Fruit fly (Drosophila melanogaster) whole organism, embryonic: Measurements from ENCODE around the gene CG14356.

ENCODE experiments used
- Atf6 ChIP-seq: fragments of 200-800 bp; sonication (Bioruptor generic); IDR thresholded peaks from 2 replicates; pipeline ENCODE4 v1.3.6; 2022; ENCODE audit warnings: missing biosample characterization, missing genetic modification characterization
- Awh ChIP-seq: fragments of 200-800 bp; sonication (Bioruptor generic); IDR thresholded peaks from 2 replicates; pipeline ENCODE4, ENCODE4 v1.3.6; 2022; ENCODE audit warnings: missing biosample characterization, missing genetic modification characterization
- CG10267 ChIP-seq: fragments of 200-800 bp; sonication (Bioruptor generic); optimal IDR thresholded peaks from 2 replicates; lab custom pipeline; 2018; ENCODE audit warnings: missing biosample characterization, mild to moderate bottlenecking, missing genetic modification characterization, moderate library complexity
- CG12104 ChIP-seq: fragments of 200-800 bp; sonication (Bioruptor generic); optimal IDR thresholded peaks from 3 replicates; lab custom pipeline; 2016; ENCODE audit warnings: missing biosample characterization, missing genetic modification characterization
- CG12299 ChIP-seq: fragments of 200-800 bp; sonication (Bioruptor generic); optimal IDR thresholded peaks from 2 replicates; lab custom pipeline; 2018; ENCODE audit warnings: missing biosample characterization, mild to moderate bottlenecking, missing genetic modification characterization
- CG12391 ChIP-seq: fragments of 200-800 bp; sonication (Bioruptor generic); optimal IDR thresholded peaks from 3 replicates; lab custom pipeline; 2018; ENCODE audit warnings: missing biosample characterization, mild to moderate bottlenecking, missing genetic modification characterization, moderate library complexity
- CG12744 ChIP-seq: fragments of 200-800 bp; sonication (Bioruptor generic); optimal IDR thresholded peaks from 2 replicates; lab custom pipeline; 2016; ENCODE audit warnings: missing biosample characterization, missing genetic modification characterization
- CG15601 ChIP-seq: fragments of 200-800 bp; sonication (Bioruptor generic); optimal IDR thresholded peaks from 3 replicates; lab custom pipeline; 2019; ENCODE audit warnings: missing biosample characterization, mild to moderate bottlenecking, missing genetic modification characterization, moderate library complexity
- CG1602 ChIP-seq: fragments of 200-800 bp; sonication (Bioruptor generic); optimal IDR thresholded peaks from 3 replicates; lab custom pipeline; 2016; ENCODE audit warnings: missing biosample characterization, missing genetic modification characterization
- CG17186 ChIP-seq: fragments of 200-800 bp; sonication (Bioruptor generic); optimal IDR thresholded peaks from 3 replicates; lab custom pipeline; 2017; ENCODE audit warnings: missing biosample characterization, missing genetic modification reagents, missing genetic modification characterization
- CG2889 ChIP-seq: fragments of 200-800 bp; sonication (Bioruptor generic); IDR thresholded peaks from 3 replicates; pipeline ENCODE4 v1.3.6; 2022; ENCODE audit warnings: missing biosample characterization, missing genetic modification characterization
- CG3065 ChIP-seq: fragments of 200-800 bp; sonication (Bioruptor generic); optimal IDR thresholded peaks from 2 replicates; lab custom pipeline; 2016; ENCODE audit warnings: missing biosample characterization, missing genetic modification characterization
- CG3281 ChIP-seq: fragments of 200-800 bp; sonication (Bioruptor generic); optimal IDR thresholded peaks from 3 replicates; lab custom pipeline; 2017; ENCODE audit warnings: missing biosample characterization, mild to moderate bottlenecking, missing genetic modification characterization
- CG33557 ChIP-seq: fragments of 200-800 bp; sonication (Bioruptor generic); optimal IDR thresholded peaks from 2 replicates; lab custom pipeline; 2019; ENCODE audit warnings: missing biosample characterization, mild to moderate bottlenecking, missing genetic modification characterization, moderate library complexity
- CG34224 ChIP-seq: fragments of 200-800 bp; sonication (Bioruptor generic); IDR thresholded peaks from 3 replicates; pipeline ENCODE4 v1.3.6; 2022; ENCODE audit warnings: missing biosample characterization, missing genetic modification characterization; ENCODE audit not compliant: partially characterized antibody
- CG4854 ChIP-seq: fragments of 200-800 bp; sonication (Bioruptor generic); optimal IDR thresholded peaks from 2 replicates; lab custom pipeline; 2016; ENCODE audit warnings: missing biosample characterization, missing genetic modification characterization, inconsistent platforms
- CG6765 ChIP-seq: fragments of 200-800 bp; sonication (Bioruptor generic); optimal IDR thresholded peaks from 3 replicates; lab custom pipeline; 2017; ENCODE audit warnings: missing biosample characterization, mild to moderate bottlenecking, missing genetic modification characterization
- CG7745 ChIP-seq: fragments of 200-800 bp; sonication (Bioruptor generic); optimal IDR thresholded peaks from 2 replicates; lab custom pipeline; 2018; ENCODE audit warnings: missing biosample characterization, mild to moderate bottlenecking, missing genetic modification characterization, moderate library complexity
- CG8765 ChIP-seq: fragments of 200-800 bp; sonication (Bioruptor generic); IDR thresholded peaks from 2 replicates; pipeline ENCODE4 v1.3.6; 2022; ENCODE audit warnings: missing biosample characterization, missing genetic modification characterization
- CG9727 ChIP-seq: fragments of 200-800 bp; sonication (Bioruptor generic); optimal IDR thresholded peaks from 3 replicates; lab custom pipeline; 2017; ENCODE audit warnings: missing biosample characterization, mild to moderate bottlenecking, missing genetic modification characterization
- CkIIα-i1 ChIP-seq: fragments of 200-800 bp; sonication (Bioruptor generic); IDR thresholded peaks from 2 replicates; pipeline ENCODE4 v1.3.6; 2022; ENCODE audit warnings: missing biosample characterization, missing genetic modification characterization
- Gsc ChIP-seq: fragments of 200-800 bp; sonication (Bioruptor generic); IDR thresholded peaks from 2 replicates; pipeline ENCODE4 v1.3.6; 2022; ENCODE audit warnings: missing biosample characterization, missing genetic modification characterization
- HLH3B ChIP-seq: fragments of 200-800 bp; sonication (Bioruptor generic); IDR thresholded peaks from 2 replicates; pipeline ENCODE4 v1.3.6; 2022; ENCODE audit warnings: missing biosample characterization, missing genetic modification characterization
- Hr51 ChIP-seq, 2 experiments: fragments of 200-800 bp; sonication (Bioruptor generic); optimal IDR thresholded peaks; 2 replicates in 1 of 2; 3 replicates in 1 of 2; lab custom pipeline; 2016 to 2018; ENCODE audit warnings: missing biosample characterization in 2 of 2, missing genetic modification characterization in 2 of 2, mild to moderate bottlenecking in 1 of 2, moderate library complexity in 1 of 2
- Lpt ChIP-seq: fragments of >200 bp; optimal IDR thresholded peaks from 2 replicates; lab custom pipeline; 2018; ENCODE audit warnings: missing biosample characterization, missing genetic modification characterization
- MBD-R2 ChIP-seq: fragments of 200-800 bp; sonication (Bioruptor generic); IDR thresholded peaks from 2 replicates; pipeline ENCODE4 v1.3.6; 2022; ENCODE audit warnings: missing biosample characterization, missing genetic modification characterization
- Meics ChIP-seq: fragments of 200-800 bp; sonication (Bioruptor generic); optimal IDR thresholded peaks from 2 replicates; lab custom pipeline; 2017; ENCODE audit warnings: missing biosample characterization, mild to moderate bottlenecking, missing genetic modification characterization
- Poxn ChIP-seq: fragments of 200-800 bp; sonication (Bioruptor generic); IDR thresholded peaks from 2 replicates; pipeline ENCODE4 v1.3.6; 2022; ENCODE audit warnings: missing biosample characterization, missing genetic modification characterization
- Ssrp ChIP-seq: fragments of 200-800 bp; sonication (Bioruptor generic); optimal IDR thresholded peaks from 2 replicates; lab custom pipeline; 2018; ENCODE audit warnings: missing biosample characterization, mild to moderate bottlenecking, missing genetic modification characterization, moderate library complexity
- Trl ChIP-seq, 3 experiments: fragments of >200 bp in 2 of 3; fragments of 200-800 bp in 1 of 3; sonication (Bioruptor generic) in 1 of 3; optimal IDR thresholded peaks; 2 replicates in 1 of 3; 3 replicates in 2 of 3; lab custom pipeline; 2016 to 2017; ENCODE audit warnings: missing biosample characterization in 1 of 3, missing genetic modification characterization in 1 of 3
- ab ChIP-seq: fragments of 200-800 bp; sonication (Bioruptor generic); optimal IDR thresholded peaks from 2 replicates; lab custom pipeline; 2016; ENCODE audit warnings: missing biosample characterization, missing genetic modification characterization
- cato ChIP-seq: fragments of 200-800 bp; sonication (Bioruptor generic); optimal IDR thresholded peaks from 2 replicates; lab custom pipeline; 2016; ENCODE audit warnings: missing biosample characterization, missing genetic modification characterization, borderline replicate concordance
- chif ChIP-seq, 2 experiments: fragments of 200-800 bp; sonication (Bioruptor generic); optimal IDR thresholded peaks; 3 replicates each; lab custom pipeline; 2016; ENCODE audit warnings: missing biosample characterization in 2 of 2, missing genetic modification characterization in 2 of 2
- cwo ChIP-seq: fragments of 200-800 bp; sonication (Bioruptor generic); optimal IDR thresholded peaks from 3 replicates; lab custom pipeline; 2017; ENCODE audit warnings: missing biosample characterization, missing genetic modification characterization, mild to moderate bottlenecking, moderate library complexity, missing genetic modification reagents
- da ChIP-seq: fragments of 200-800 bp; sonication (Bioruptor generic); optimal IDR thresholded peaks from 2 replicates; lab custom pipeline; 2016; ENCODE audit warnings: missing biosample characterization, missing genetic modification characterization
- fd3F ChIP-seq: fragments of 200-800 bp; sonication (Bioruptor generic); optimal IDR thresholded peaks from 2 replicates; lab custom pipeline; 2018; ENCODE audit warnings: missing biosample characterization, mild to moderate bottlenecking, missing genetic modification characterization, moderate library complexity
- gcm2 ChIP-seq: fragments of 200-800 bp; sonication (Bioruptor generic); optimal IDR thresholded peaks from 2 replicates; lab custom pipeline; 2016; ENCODE audit warnings: missing biosample characterization, missing genetic modification characterization
- gsb ChIP-seq: fragments of 200-800 bp; sonication (Bioruptor generic); IDR thresholded peaks from 2 replicates; pipeline ENCODE4 v1.3.6; 2022; ENCODE audit warnings: missing biosample characterization, missing genetic modification characterization
- hkb ChIP-seq, 2 experiments: fragments of 200-800 bp in 1 of 2; fragments of >200 bp in 1 of 2; sonication (Bioruptor generic) in 1 of 2; IDR thresholded peaks in 1 of 2; optimal IDR thresholded peaks in 1 of 2; 2 replicates each; pipeline versions ENCODE4 v1.3.6 to Lab custom; 2017 to 2022; ENCODE audit warnings: missing biosample characterization in 1 of 2, missing genetic modification characterization in 1 of 2
- kni ChIP-seq: fragments of 200-800 bp; sonication (Bioruptor generic); optimal IDR thresholded peaks from 3 replicates; lab custom pipeline; 2017; ENCODE audit warnings: mild to moderate bottlenecking, missing biosample characterization, missing genetic modification reagents, missing genetic modification characterization
- mld ChIP-seq: fragments of 200-800 bp; sonication (Bioruptor generic); IDR thresholded peaks from 3 replicates; pipeline ENCODE4 v1.3.6; 2022; ENCODE audit warnings: missing biosample characterization, missing genetic modification characterization; ENCODE audit not compliant: partially characterized antibody
- nmo ChIP-seq: fragments of 200-800 bp; sonication (Bioruptor generic); optimal IDR thresholded peaks from 2 replicates; lab custom pipeline; 2018; ENCODE audit warnings: missing biosample characterization, mild to moderate bottlenecking, missing genetic modification characterization, moderate library complexity
- pan ChIP-seq, 4 experiments: fragments of >200 bp in 3 of 4; fragments of 200-800 bp in 1 of 4; sonication (Bioruptor generic) in 1 of 4; optimal IDR thresholded peaks in 3 of 4; IDR thresholded peaks in 1 of 4; 2 replicates each; pipeline versions ENCODE4 v1.3.6 to Lab custom; 2017 to 2022; ENCODE audit warnings: missing biosample characterization in 2 of 4, missing genetic modification characterization in 2 of 4, mixed read lengths in 1 of 4
- pb ChIP-seq: fragments of 200-800 bp; sonication (Bioruptor generic); optimal IDR thresholded peaks from 3 replicates; lab custom pipeline; 2016; ENCODE audit warnings: missing biosample characterization, missing genetic modification characterization
- scrt ChIP-seq: fragments of 200-800 bp; sonication (Bioruptor generic); optimal IDR thresholded peaks from 2 replicates; lab custom pipeline; 2018; ENCODE audit warnings: missing biosample characterization, mild to moderate bottlenecking, missing genetic modification characterization, moderate library complexity
- sisA ChIP-seq: fragments of 200-800 bp; sonication (Bioruptor generic); IDR thresholded peaks from 2 replicates; pipeline ENCODE4 v1.3.6; 2022; ENCODE audit warnings: missing biosample characterization, missing genetic modification characterization
- slbo ChIP-seq: fragments of 200-800 bp; sonication (Bioruptor generic); IDR thresholded peaks from 2 replicates; pipeline ENCODE4 v1.3.6; 2022; ENCODE audit warnings: missing biosample characterization, missing genetic modification characterization
- sr ChIP-seq: fragments of 200-800 bp; sonication (Bioruptor generic); IDR thresholded peaks from 3 replicates; pipeline ENCODE4 v1.3.6; 2022; ENCODE audit warnings: missing biosample characterization, missing genetic modification characterization
- tin ChIP-seq: fragments of 200-800 bp; sonication (Bioruptor generic); optimal IDR thresholded peaks from 3 replicates; lab custom pipeline; 2016; ENCODE audit warnings: missing biosample characterization, missing genetic modification characterization

The CG14356 gene

DNA sequence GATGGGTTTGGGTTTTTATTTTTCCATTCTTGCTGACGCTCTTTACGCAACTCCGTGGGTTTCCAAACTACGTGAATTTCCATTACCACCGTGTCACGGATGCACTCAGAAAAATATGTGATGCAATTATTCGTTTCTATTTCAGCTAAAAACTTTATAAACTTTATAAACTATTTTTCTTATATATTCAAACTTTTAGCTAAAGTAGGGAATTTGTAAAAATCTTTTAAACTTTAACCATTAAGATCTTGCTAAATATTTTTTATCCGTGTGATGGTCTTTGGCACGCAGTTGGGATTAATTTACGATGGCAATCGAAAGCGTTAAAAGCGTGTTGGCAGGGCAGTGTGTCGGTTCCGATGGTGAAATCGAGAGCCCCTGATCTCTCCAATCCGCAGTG is 36.4 kb downstream of the CG14356 start (continued):
- TF ChIP-seq cato (GFP tag; lab: Kevin White, UChicago): no peak
- no peak for TF ChIP-seq CG1602 (GFP tag; lab: Kevin White, UChicago)
- TF ChIP-seq pan (optimal IDR thresholded peaks at IDR 0.05; lab: Kevin White, UChicago): no peak
- TF ChIP-seq pan (GFP tag; optimal IDR thresholded peaks at IDR 0.05 in 1 of 2, IDR thresholded peaks at IDR 0.05 in 1 of 2): peak in 1 of 2 experiments; percentile 62
- TF ChIP-seq sisA (GFP tag; lab: Robert Waterston, UW): peak; percentile 27
- no peak for TF ChIP-seq CG6765 (GFP tag; lab: Kevin White, UChicago)
- no peak for TF ChIP-seq Poxn (GFP tag; lab: Robert Waterston, UW)
- TF ChIP-seq Awh (GFP tag; lab: Robert Waterston, UW): peak; percentile 55; the same call in 1 of the 2 replicates
- no peak for TF ChIP-seq CG7745
- no peak for TF ChIP-seq Lpt (GFP tag; lab: Kevin White, UChicago)
- TF ChIP-seq ab (GFP tag; lab: Kevin White, UChicago): no peak
- TF ChIP-seq cwo: peak; percentile 54
- TF ChIP-seq slbo (GFP tag; lab: Robert Waterston, UW): peak; percentile 68
- TF ChIP-seq Atf6 (GFP tag; lab: Robert Waterston, UW): peak; percentile 39; the same call in 1 of the 2 replicates
- no peak for TF ChIP-seq chif (GFP tag; optimal IDR thresholded peaks at IDR 0.05; lab: Kevin White, UChicago)
- TF ChIP-seq Hr51 (GFP tag; optimal IDR thresholded peaks at IDR 0.05; lab: Kevin White, UChicago): peak in 1 of 2 experiments; percentile 73
- TF ChIP-seq CG17186 (GFP tag; lab: Kevin White, UChicago): no peak
- TF ChIP-seq CG12299 (tag; lab: Kevin White, UChicago): no peak
- TF ChIP-seq CG33557: no peak
- peak; percentile 52 for TF ChIP-seq nmo (GFP tag; lab: Kevin White, UChicago)
- TF ChIP-seq Trl (optimal IDR thresholded peaks at IDR 0.05; lab: Kevin White, UChicago): no peak
- no peak for TF ChIP-seq Trl (GFP tag; optimal IDR thresholded peaks at IDR 0.05; lab: Kevin White, UChicago)
- TF ChIP-seq Meics: peak; percentile 32
- TF ChIP-seq CG15601: peak; percentile 36
- TF ChIP-seq da (GFP tag; lab: Kevin White, UChicago): no peak
- no peak for TF ChIP-seq mld (GFP tag; lab: Robert Waterston, UW)
- peak; percentile 42 for TF ChIP-seq Ssrp (tag; lab: Kevin White, UChicago)
- no peak for TF ChIP-seq CkIIα-i1 (GFP tag; lab: Robert Waterston, UW)
- TF ChIP-seq scrt: peak; percentile 26
- TF ChIP-seq HLH3B: peak; percentile 70
- no peak for TF ChIP-seq Gsc (GFP tag; lab: Robert Waterston, UW)
- TF ChIP-seq CG10267: peak; percentile 48
- no peak for TF ChIP-seq kni (GFP tag; lab: Kevin White, UChicago)
- TF ChIP-seq CG3281 (GFP tag; lab: Kevin White, UChicago): peak; percentile 19
- TF ChIP-seq CG2889 (GFP tag; lab: Robert Waterston, UW): no peak
- TF ChIP-seq gsb (GFP tag; lab: Robert Waterston, UW): no peak
- peak; percentile 19 for TF ChIP-seq CG12104 (GFP tag; lab: Kevin White, UChicago)
- peak; percentile 60 for TF ChIP-seq CG12391 (tag; lab: Kevin White, UChicago)
- TF ChIP-seq fd3F (GFP tag; lab: Kevin White, UChicago): peak; percentile 21
- TF ChIP-seq gcm2 (GFP tag; lab: Kevin White, UChicago): no peak
- no peak for TF ChIP-seq hkb (optimal IDR thresholded peaks at IDR 0.05; lab: Kevin White, UChicago)
- TF ChIP-seq hkb (GFP tag; IDR thresholded peaks at IDR 0.05; lab: Robert Waterston, UW): peak; percentile 70
- TF ChIP-seq CG12744: no peak
- TF ChIP-seq sr: no peak
- no peak for TF ChIP-seq CG4854 (GFP tag; lab: Kevin White, UChicago)
- no peak for TF ChIP-seq CG8765 (GFP tag; lab: Robert Waterston, UW)
- peak; percentile 22 for TF ChIP-seq tin (GFP tag; lab: Kevin White, UChicago)
- no peak for TF ChIP-seq CG34224 (GFP tag; lab: Robert Waterston, UW)
- TF ChIP-seq MBD-R2: no peak; the same call in 1 of the 2 replicates
- TF ChIP-seq CG9727 (GFP tag; lab: Kevin White, UChicago): peak; percentile 16
- TF ChIP-seq pb (GFP tag; lab: Kevin White, UChicago): no peak
- TF ChIP-seq CG3065: no peak
